Worm (Caenorhabditis elegans) whole organism, L4/young adult: ENCODE data around the gene let-721.

Experiments used
- W03F9.2 ChIP-seq: fragments of 150-350 bp; optimal IDR thresholded peaks from 2 replicates; lab custom pipeline; 2014; ENCODE audit warnings: missing biosample characterization, missing genetic modification characterization
- dao-5 ChIP-seq: sonication (generic microtip); optimal IDR thresholded peaks from 2 replicates; lab custom pipeline; 2016; ENCODE audit warnings: missing genotype, missing genetic modification characterization, moderate library complexity, missing compliant biosample characterization
- him-1 ChIP-seq: sonication (generic microtip); optimal IDR thresholded peaks from 2 replicates; lab custom pipeline; 2016; ENCODE audit warnings: missing genotype, missing genetic modification reagents, missing genetic modification characterization, missing compliant biosample characterization

let-721 gene

ce11 chrIII:6464113-6464571, 17.4 kb upstream of the let-721 start:
- peak; percentile 47 for TF ChIP-seq W03F9.2 (tag; lab: Kevin White, UChicago)
- TF ChIP-seq him-1 (tag; lab: Kevin White, UChicago), result peak; percentile 21
- TF ChIP-seq dao-5 (tag; lab: Kevin White, UChicago), result no peak

ce11 chrIII:6463679-6464078, 17.0 kb upstream of the let-721 start, which contains the start of gene dlc-1:
dlc-1 (minus strand) TSS chrIII:6463779.
- no peak for TF ChIP-seq dao-5 (tag; lab: Kevin White, UChicago)
- no peak for TF ChIP-seq him-1 (tag; lab: Kevin White, UChicago)
- no peak for TF ChIP-seq W03F9.2 (tag; lab: Kevin White, UChicago)

ce11 chrIII:6462610-6463009, 15.9 kb upstream of the let-721 start, which contains the start of gene T26A5.8:
T26A5.8 (minus strand) TSS chrIII:6462856.
- TF ChIP-seq W03F9.2 (tag; lab: Kevin White, UChicago) (no peak), him-1 (tag; lab: Kevin White, UChicago) (no peak), dao-5 (tag; lab: Kevin White, UChicago) (no peak)

- no peak for TF ChIP-seq W03F9.2 (tag; lab: Kevin White, UChicago)
- no peak for TF ChIP-seq him-1 (tag; lab: Kevin White, UChicago)
- no peak for TF ChIP-seq dao-5 (tag; lab: Kevin White, UChicago)
Measured at ce11 chrIII:6459820-6460219, 13.1 kb upstream of the let-721 start, which contains the start of gene algn-1. algn-1 (plus strand) TSS chrIII:6460120.

ce11 chrIII:6454183-6454582, 7.5 kb upstream of the let-721 start, which contains the start of gene jhdm-1:
jhdm-1 (plus strand) TSS chrIII:6454483.
- TF ChIP-seq him-1 (tag; lab: Kevin White, UChicago), result no peak
- TF ChIP-seq W03F9.2 (tag; lab: Kevin White, UChicago), result no peak
- no peak for TF ChIP-seq dao-5 (tag; lab: Kevin White, UChicago)

ce11 chrIII:6453665-6454064, 7.0 kb upstream of the let-721 start:
- TF ChIP-seq dao-5 (tag; lab: Kevin White, UChicago), result no peak
- TF ChIP-seq him-1 (tag; lab: Kevin White, UChicago), result no peak
- peak; percentile 81 for TF ChIP-seq W03F9.2 (tag; lab: Kevin White, UChicago)

ce11 chrIII:6452683-6453082, 6.0 kb upstream of the let-721 start:
- no peak for TF ChIP-seq dao-5 (tag; lab: Kevin White, UChicago)
- no peak for TF ChIP-seq W03F9.2 (tag; lab: Kevin White, UChicago)
- no peak for TF ChIP-seq him-1 (tag; lab: Kevin White, UChicago)

ce11 chrIII:6452278-6452677, 5.6 kb upstream of the let-721 start, which contains the start of gene set-1:
set-1 (minus strand) TSS chrIII:6452378.
- TF ChIP-seq him-1 (tag; lab: Kevin White, UChicago) (no peak), W03F9.2 (tag; lab: Kevin White, UChicago) (no peak), dao-5 (tag; lab: Kevin White, UChicago) (no peak)

ce11 chrIII:6450596-6450995, 3.9 kb upstream of the let-721 start, which contains the start of gene T26A5.6:
T26A5.6 (minus strand) TSS chrIII:6450696.
- no peak for TF ChIP-seq dao-5 (tag; lab: Kevin White, UChicago)
- TF ChIP-seq W03F9.2 (tag; lab: Kevin White, UChicago), result no peak
- no peak for TF ChIP-seq him-1 (tag; lab: Kevin White, UChicago)

- TF ChIP-seq W03F9.2 (tag; lab: Kevin White, UChicago) (no peak), dao-5 (tag; lab: Kevin White, UChicago) (no peak), him-1 (tag; lab: Kevin White, UChicago) (no peak)
Measured at ce11 chrIII:6449854-6450253, 3.1 kb upstream of the let-721 start.

ce11 chrIII:6447521-6447920, 814 bp upstream of the let-721 start:
- TF ChIP-seq him-1 (tag; lab: Kevin White, UChicago), result no peak
- TF ChIP-seq dao-5 (tag; lab: Kevin White, UChicago), result no peak
- no peak for TF ChIP-seq W03F9.2 (tag; lab: Kevin White, UChicago)

- TF ChIP-seq W03F9.2 (tag; lab: Kevin White, UChicago) (peak; percentile 65), him-1 (tag; lab: Kevin White, UChicago) (no peak)
Measured at ce11 chrIII:6444335-6444734, 2.4 kb downstream of the let-721 start, which contains the start of gene C05D11.13. C05D11.13 (minus strand) TSS chrIII:6444586.

ce11 chrIII:6442305-6443125, 4.2 kb downstream of the let-721 start, which contains the start of gene mel-32:
mel-32 (minus strand) TSS chrIII:6443000.
- TF ChIP-seq dao-5 (tag; lab: Kevin White, UChicago), result no peak
- TF ChIP-seq him-1 (tag; lab: Kevin White, UChicago), result no peak
- TF ChIP-seq W03F9.2 (tag; lab: Kevin White, UChicago), result no peak
